Fruit fly (Drosophila melanogaster): Measurements from ENCODE around the gene CG13445.

Gene CG13445

dm6 chr3L:15825493-15826209 is 16.4 kb downstream of the CG13445 start (continued):
- no peak for TF ChIP-seq ap (GFP tag; IDR thresholded peaks at IDR 0.05)
- TF ChIP-seq Asciz (GFP tag; optimal IDR thresholded peaks at IDR 0.05) = peak; percentile 32
- no peak for TF ChIP-seq slp2 (GFP tag; optimal IDR thresholded peaks at IDR 0.05)
- peak; percentile 25 for TF ChIP-seq HHEX (GFP tag; optimal IDR thresholded peaks at IDR 0.05)
- no peak for TF ChIP-seq kah (GFP tag; optimal IDR thresholded peaks at IDR 0.05)
- no peak for TF ChIP-seq Dp (GFP tag; optimal IDR thresholded peaks at IDR 0.05)
- peak; percentile 44; the same call in 2 of the 3 replicates for TF ChIP-seq row (GFP tag; IDR thresholded peaks at IDR 0.05)
- no peak for TF ChIP-seq Scr (GFP tag; IDR thresholded peaks at IDR 0.05; ENCODE audit: partially characterized antibody)
- TF ChIP-seq YL-1 (GFP tag; optimal IDR thresholded peaks at IDR 0.05) = peak; percentile 75
- TF ChIP-seq wor (GFP tag; IDR thresholded peaks at IDR 0.05) = no peak
- no peak for TF ChIP-seq CG15601 (tag; optimal IDR thresholded peaks at IDR 0.05)
- no peak for TF ChIP-seq CG10979 (tag; optimal IDR thresholded peaks at IDR 0.05)
- no peak for TF ChIP-seq D19A (tag; optimal IDR thresholded peaks at IDR 0.05)
- no peak for TF ChIP-seq CG12104 (GFP tag; optimal IDR thresholded peaks at IDR 0.05)
- no peak for TF ChIP-seq CG6791 (GFP tag; IDR thresholded peaks at IDR 0.05; ENCODE audit: partially characterized antibody)
- TF ChIP-seq bcd (GFP tag; optimal IDR thresholded peaks at IDR 0.05) = no peak
- no peak for TF ChIP-seq Neu2 (GFP tag; optimal IDR thresholded peaks at IDR 0.05; ENCODE audit: borderline replicate concordance)
- no peak for TF ChIP-seq vfl (GFP tag; optimal IDR thresholded peaks at IDR 0.05)
- no peak for TF ChIP-seq Ets65A (GFP tag)
- TF ChIP-seq C15 (GFP tag; IDR thresholded peaks at IDR 0.05) = no peak
- TF ChIP-seq Adf1 (GFP tag; IDR thresholded peaks at IDR 0.05) = peak; percentile 98
- TF ChIP-seq dysf (GFP tag; IDR thresholded peaks at IDR 0.05) = no peak; the same call in 2 of the 3 replicates
- TF ChIP-seq schlank (tag; optimal IDR thresholded peaks at IDR 0.05) = no peak
- TF ChIP-seq mld (GFP tag; IDR thresholded peaks at IDR 0.05; ENCODE audit: partially characterized antibody) = no peak
- no peak for TF ChIP-seq Sry-β (GFP tag; optimal IDR thresholded peaks at IDR 0.05)
- no peak for TF ChIP-seq NfI (GFP tag; optimal IDR thresholded peaks at IDR 0.05)
- no peak for TF ChIP-seq Elba2 (GFP tag; optimal IDR thresholded peaks at IDR 0.05)
- no peak for TF ChIP-seq shn (GFP tag; optimal IDR thresholded peaks at IDR 0.05)
- TF ChIP-seq pfk (GFP tag; optimal IDR thresholded peaks at IDR 0.05) = no peak
- TF ChIP-seq CG9797 (GFP tag; optimal IDR thresholded peaks at IDR 0.05) = no peak
- TF ChIP-seq Hr3 (GFP tag; optimal IDR thresholded peaks at IDR 0.05) = no peak
- peak; percentile 3 for TF ChIP-seq gcm2 (GFP tag; optimal IDR thresholded peaks at IDR 0.05)
- no peak for TF ChIP-seq Mrtf (GFP tag; IDR thresholded peaks at IDR 0.05)
- no peak for TF ChIP-seq corto (GFP tag; optimal IDR thresholded peaks at IDR 0.05)
- TF ChIP-seq CG2875 (GFP tag; optimal IDR thresholded peaks at IDR 0.05) = no peak
- TF ChIP-seq CG8281 (tag; optimal IDR thresholded peaks at IDR 0.05) = no peak
- no peak for TF ChIP-seq usp (GFP tag; optimal IDR thresholded peaks at IDR 0.05)
- TF ChIP-seq h (optimal IDR thresholded peaks at IDR 0.05) = no peak
- no peak for TF ChIP-seq zfh1 (GFP tag; IDR thresholded peaks at IDR 0.05)
- no peak for TF ChIP-seq CG13624 (GFP tag; optimal IDR thresholded peaks at IDR 0.05)
- peak; percentile 18; the same call in 1 of the 3 replicates for TF ChIP-seq B-H1 (GFP tag; IDR thresholded peaks at IDR 0.05)
- peak; percentile 14 for TF ChIP-seq Blimp-1 (GFP tag; optimal IDR thresholded peaks at IDR 0.05)
- TF ChIP-seq chinmo (GFP tag; IDR thresholded peaks at IDR 0.05; ENCODE audit: partially characterized antibody) = peak; percentile 77; the same call in 3 of the 4 replicates
- TF ChIP-seq CG3163 (GFP tag; optimal IDR thresholded peaks at IDR 0.05) = no peak
- TF ChIP-seq CG1832 (GFP tag; optimal IDR thresholded peaks at IDR 0.05) = no peak
- no peak for TF ChIP-seq CG16863 (GFP tag; optimal IDR thresholded peaks at IDR 0.05)
- no peak for TF ChIP-seq nom (GFP tag; optimal IDR thresholded peaks at IDR 0.05)
- no peak for TF ChIP-seq Atf3 (GFP tag; optimal IDR thresholded peaks at IDR 0.05)
- TF ChIP-seq CG12942 (GFP tag; optimal IDR thresholded peaks at IDR 0.05) = no peak
- peak; percentile 14 for TF ChIP-seq Spps (tag; optimal IDR thresholded peaks at IDR 0.05)
